Worm (Caenorhabditis elegans): Measurements from ENCODE around the gene Y102A11A.1.

- TF ChIP-seq ceh-82 (tag; optimal IDR thresholded peaks at IDR 0.05) (no peak), unc-62 (GFP tag; optimal IDR thresholded peaks at IDR 0.05) (no peak), sea-2 (GFP tag; optimal IDR thresholded peaks at IDR 0.05) (no peak), zag-1 (tag; optimal IDR thresholded peaks at IDR 0.05) (no peak), ztf-11 (tag; optimal IDR thresholded peaks at IDR 0.05) (no peak), tbx-2 (tag; optimal IDR thresholded peaks at IDR 0.05) (no peak), fkh-10 (GFP tag; optimal IDR thresholded peaks at IDR 0.05) (no peak), pha-4 (tag; optimal IDR thresholded peaks at IDR 0.05) (no peak), ama-1 (optimal IDR thresholded peaks at IDR 0.05) (no peak), nhr-25 (tag; optimal IDR thresholded peaks at IDR 0.05) (no peak), nhr-76 (tag; optimal IDR thresholded peaks at IDR 0.05) (no peak)
Measured at ce11 chrX:2044541-2045168, 7.0 kb upstream of the Y102A11A.1 start.
